Worm (Caenorhabditis elegans): ENCODE measurements around the gene ace-3.

DNA sequence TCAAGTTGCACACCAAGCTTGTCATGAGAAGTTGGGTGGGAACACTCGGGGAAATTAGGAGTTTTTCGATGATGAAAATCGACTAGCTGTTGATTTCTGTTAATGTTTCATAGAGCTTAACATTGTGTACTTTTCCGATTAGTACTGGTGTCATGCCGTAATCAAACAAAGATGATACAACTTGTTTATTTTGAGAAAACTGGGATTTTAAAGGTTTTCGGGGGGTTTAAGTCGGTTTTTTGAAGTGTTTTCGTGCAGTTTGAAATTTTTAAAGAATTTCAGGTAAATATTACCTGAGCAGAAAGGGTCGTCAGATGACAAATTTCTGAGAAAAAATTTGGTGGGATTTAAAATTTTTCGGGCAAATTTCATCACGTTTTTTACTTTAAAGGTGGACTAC is 33.9 kb upstream of the ace-3 start, which contains the start of gene eat-2:
- TF ChIP-seq jun-1 (tag; optimal IDR thresholded peaks at IDR 0.05), result no peak
- no peak for TF ChIP-seq nhr-90 (tag; optimal IDR thresholded peaks at IDR 0.05; ENCODE audit: poor library complexity)
- no peak for TF ChIP-seq hpl-2 (GFP tag; optimal IDR thresholded peaks at IDR 0.05)
- TF ChIP-seq lin-14 (GFP tag; optimal IDR thresholded peaks at IDR 0.05), result no peak
- TF ChIP-seq ztf-4 (tag; optimal IDR thresholded peaks at IDR 0.05), result no peak
- TF ChIP-seq nhr-77 (tag; optimal IDR thresholded peaks at IDR 0.05), result no peak
- TF ChIP-seq rnt-1 (tag; optimal IDR thresholded peaks at IDR 0.05), result no peak
- no peak for TF ChIP-seq efl-1 (optimal IDR thresholded peaks at IDR 0.05)
- no peak for TF ChIP-seq efl-1 (GFP tag; optimal IDR thresholded peaks at IDR 0.05 in 1 of 2)
- TF ChIP-seq unc-62 (GFP tag; optimal IDR thresholded peaks at IDR 0.05), result no peak
